Worm (Caenorhabditis elegans): Measurements from ENCODE around the gene pam-1.

Gene pam-1

ce11 chrIV:7507305-7507704 is 43.3 kb downstream of the pam-1 start (continued):
- TF ChIP-seq pax-3 (tag; optimal IDR thresholded peaks at IDR 0.05) (peak; percentile 11), nhr-77 (tag; optimal IDR thresholded peaks at IDR 0.05) (no peak), fos-1 (tag; optimal IDR thresholded peaks at IDR 0.05) (no peak), ceh-90 (tag; optimal IDR thresholded peaks at IDR 0.05) (no peak), tbx-2 (tag; optimal IDR thresholded peaks at IDR 0.05) (no peak), nhr-11 (tag; optimal IDR thresholded peaks at IDR 0.05) (no peak), mep-1 (tag; optimal IDR thresholded peaks at IDR 0.05) (peak; percentile 53), vab-15 (tag; optimal IDR thresholded peaks at IDR 0.05) (no peak), xbp-1 (tag; optimal IDR thresholded peaks at IDR 0.05) (no peak), nhr-47 (tag; optimal IDR thresholded peaks at IDR 0.05) (peak; percentile 32), ets-5 (GFP tag; IDR thresholded peaks at IDR 0.05) (no peak), grh-1 (GFP tag; IDR thresholded peaks at IDR 0.05) (0 out of 2 replicates have a peak, but pooled peaks have one; percentile 36), fkh-8 (tag; optimal IDR thresholded peaks at IDR 0.05) (no peak), ztf-4 (tag; optimal IDR thresholded peaks at IDR 0.05) (peak; percentile 6), sox-4 (tag; optimal IDR thresholded peaks at IDR 0.05) (no peak), tlp-1 (tag; optimal IDR thresholded peaks at IDR 0.05) (no peak), hlh-4 (tag; optimal IDR thresholded peaks at IDR 0.05) (no peak), unc-98 (GFP tag; IDR thresholded peaks at IDR 0.05) (no peak), jun-1 (tag; optimal IDR thresholded peaks at IDR 0.05) (no peak), nhr-12 (tag; optimal IDR thresholded peaks at IDR 0.05) (no peak), unc-62 (GFP tag; optimal IDR thresholded peaks at IDR 0.05) (no peak), nhr-76 (tag; optimal IDR thresholded peaks at IDR 0.05) (no peak), nhr-237 (tag; optimal IDR thresholded peaks at IDR 0.05) (no peak), hpl-2 (GFP tag; optimal IDR thresholded peaks at IDR 0.05) (no peak), nhr-28 (tag; optimal IDR thresholded peaks at IDR 0.05) (no peak), rnt-1 (tag; optimal IDR thresholded peaks at IDR 0.05) (peak; percentile 60), unc-86 (tag; optimal IDR thresholded peaks at IDR 0.05) (no peak), nhr-20 (tag; optimal IDR thresholded peaks at IDR 0.05) (peak; percentile 75), pag-3 (tag; optimal IDR thresholded peaks at IDR 0.05; ENCODE audit: borderline replicate concordance, insufficient read depth) (no peak), irx-1 (tag; optimal IDR thresholded peaks at IDR 0.05) (peak; percentile 17), lin-13 (GFP tag; optimal IDR thresholded peaks at IDR 0.05) (peak; percentile 56), nhr-85 (tag) (peak; percentile 81), C16A3.4 (tag; optimal IDR thresholded peaks at IDR 0.05) (peak; percentile 34), hlh-17 (GFP tag; optimal IDR thresholded peaks at IDR 0.05; ENCODE audit: borderline replicate concordance) (no peak), mef-2 (tag; optimal IDR thresholded peaks at IDR 0.05) (no peak), dsc-1 (tag; optimal IDR thresholded peaks at IDR 0.05) (no peak), fkh-4 (tag; optimal IDR thresholded peaks at IDR 0.05; ENCODE audit: borderline replicate concordance) (no peak), lir-3 (tag; optimal IDR thresholded peaks at IDR 0.05; ENCODE audit: poor library complexity) (peak; percentile 9), ceh-8 (GFP tag; optimal IDR thresholded peaks at IDR 0.05) (no peak), nhr-71 (tag; optimal IDR thresholded peaks at IDR 0.05) (peak; percentile 83), egl-27 (tag; optimal IDR thresholded peaks at IDR 0.05) (no peak), pqm-1 (tag; optimal IDR thresholded peaks at IDR 0.05) (no peak), F16B12.6 (tag; optimal IDR thresholded peaks at IDR 0.05) (no peak), nhr-90 (tag; optimal IDR thresholded peaks at IDR 0.05; ENCODE audit: poor library complexity) (peak; percentile 67), ceh-82 (tag; optimal IDR thresholded peaks at IDR 0.05) (peak in 1 of 3 experiments; percentile 21), lin-14 (GFP tag; optimal IDR thresholded peaks at IDR 0.05) (peak; percentile 67), sptf-1 (tag; optimal IDR thresholded peaks at IDR 0.05) (no peak), aly-2 (tag; optimal IDR thresholded peaks at IDR 0.05) (no peak), lin-35 (GFP tag; optimal IDR thresholded peaks at IDR 0.05) (peak; percentile 28 to 80), snu-23 (GFP tag; optimal IDR thresholded peaks at IDR 0.05) (peak; percentile 69), dpl-1 (GFP tag; optimal IDR thresholded peaks at IDR 0.05) (peak in 2 of 3 experiments; percentile 51 to 66), C04F5.9 (tag; optimal IDR thresholded peaks at IDR 0.05) (peak; percentile 2), mab-9 (GFP tag; IDR thresholded peaks at IDR 0.05) (no peak), nhr-84 (tag; optimal IDR thresholded peaks at IDR 0.05) (no peak)

Data from whole organism, L1 larva.